Fruit fly (Drosophila melanogaster) whole organism, embryonic: ENCODE data around the gene w.

ENCODE experiments used
- Adf1 ChIP-seq: fragments of 200-800 bp; sonication (Bioruptor generic); IDR thresholded peaks from 2 replicates; pipeline ENCODE4 v1.3.6; 2022; ENCODE audit warnings: missing biosample characterization, missing genetic modification characterization
- Antp ChIP-seq: fragments of 200-800 bp; sonication (Bioruptor generic); optimal IDR thresholded peaks from 3 replicates; lab custom pipeline; 2016; ENCODE audit warnings: missing biosample characterization, missing genetic modification characterization
- Atf-2 ChIP-seq: fragments of 200-800 bp; sonication (Bioruptor generic); optimal IDR thresholded peaks from 2 replicates; lab custom pipeline; 2016; ENCODE audit warnings: missing biosample characterization, missing genetic modification characterization
- CG10654 ChIP-seq: fragments of 200-800 bp; sonication (Bioruptor generic); optimal IDR thresholded peaks from 2 replicates; lab custom pipeline; 2016; ENCODE audit warnings: missing biosample characterization, missing genetic modification characterization
- CG11085 ChIP-seq: fragments of 200-800 bp; sonication (Bioruptor generic); IDR thresholded peaks from 2 replicates; pipeline ENCODE4 v1.3.6; 2022; ENCODE audit warnings: missing biosample characterization, missing genetic modification characterization
- CG11696 ChIP-seq: fragments of 200-800 bp; sonication (Bioruptor generic); IDR thresholded peaks from 2 replicates; pipeline ENCODE4 v1.3.6; 2022; ENCODE audit warnings: missing biosample characterization, missing genetic modification characterization
- CG12659 ChIP-seq: fragments of 200-800 bp; sonication (Bioruptor generic); optimal IDR thresholded peaks from 3 replicates; lab custom pipeline; 2017; ENCODE audit warnings: mild to moderate bottlenecking, missing biosample characterization, missing genetic modification reagents, missing genetic modification characterization
- CG12744 ChIP-seq: fragments of 200-800 bp; sonication (Bioruptor generic); optimal IDR thresholded peaks from 2 replicates; lab custom pipeline; 2016; ENCODE audit warnings: missing biosample characterization, missing genetic modification characterization
- CG14965 ChIP-seq: fragments of 200-800 bp; sonication (Bioruptor generic); optimal IDR thresholded peaks from 2 replicates; lab custom pipeline; 2016; ENCODE audit warnings: missing biosample characterization, missing genetic modification characterization, borderline replicate concordance
- CG15269 ChIP-seq: fragments of 200-800 bp; sonication (Bioruptor generic); optimal IDR thresholded peaks from 2 replicates; lab custom pipeline; 2018; ENCODE audit warnings: missing biosample characterization, mild to moderate bottlenecking, missing genetic modification characterization, moderate library complexity
- CG1529 ChIP-seq: fragments of 200-800 bp; sonication (Bioruptor generic); optimal IDR thresholded peaks from 3 replicates; lab custom pipeline; 2018; ENCODE audit warnings: missing biosample characterization, missing genetic modification characterization
- CG17802 ChIP-seq: fragments of 200-800 bp; sonication (Bioruptor generic); optimal IDR thresholded peaks from 2 replicates; lab custom pipeline; 2018; ENCODE audit warnings: missing biosample characterization, mild to moderate bottlenecking, missing genetic modification characterization, moderate library complexity
- CG2678 ChIP-seq: fragments of 200-800 bp; sonication (Bioruptor generic); optimal IDR thresholded peaks from 3 replicates; lab custom pipeline; 2019; ENCODE audit warnings: missing biosample characterization, mild to moderate bottlenecking, missing genetic modification characterization, moderate library complexity
- CG2875 ChIP-seq: fragments of 200-800 bp; sonication (Bioruptor generic); optimal IDR thresholded peaks from 2 replicates; lab custom pipeline; 2017; ENCODE audit warnings: missing biosample characterization, mild to moderate bottlenecking, missing genetic modification characterization, missing genetic modification reagents
- CG30431 ChIP-seq: fragments of 200-800 bp; sonication (Bioruptor generic); optimal IDR thresholded peaks from 2 replicates; lab custom pipeline; 2017; ENCODE audit warnings: missing biosample characterization, missing genetic modification characterization
- CG4820 ChIP-seq: fragments of 200-800 bp; sonication (Bioruptor generic); optimal IDR thresholded peaks from 3 replicates; lab custom pipeline; 2016; ENCODE audit warnings: missing biosample characterization, missing genetic modification characterization
- CG7786 ChIP-seq: fragments of 200-800 bp; sonication (Bioruptor generic); optimal IDR thresholded peaks from 2 replicates; lab custom pipeline; 2016; ENCODE audit warnings: missing biosample characterization, missing genetic modification characterization
- Chrac-16 ChIP-seq: fragments of 200-800 bp; sonication (Bioruptor generic); optimal IDR thresholded peaks from 3 replicates; lab custom pipeline; 2016; ENCODE audit warnings: missing biosample characterization, missing genetic modification characterization
- Dad ChIP-seq: fragments of 200-800 bp; sonication (Bioruptor generic); optimal IDR thresholded peaks from 3 replicates; lab custom pipeline; 2016; ENCODE audit warnings: missing biosample characterization, missing genetic modification characterization
- Dip3 ChIP-seq: fragments of 200-800 bp; sonication (Bioruptor generic); optimal IDR thresholded peaks from 3 replicates; lab custom pipeline; 2016; ENCODE audit warnings: missing biosample characterization, missing genetic modification characterization
- Lhr ChIP-seq: fragments of 200-800 bp; sonication (Bioruptor generic); optimal IDR thresholded peaks from 3 replicates; lab custom pipeline; 2017; ENCODE audit warnings: mild to moderate bottlenecking, missing biosample characterization, missing genetic modification reagents, missing genetic modification characterization
- Lim3 ChIP-seq: fragments of 200-800 bp; sonication (Bioruptor generic); IDR thresholded peaks from 2 replicates; pipeline ENCODE4 v1.3.6; 2022; ENCODE audit warnings: missing biosample characterization, missing genetic modification characterization
- Lpt ChIP-seq: fragments of >200 bp; optimal IDR thresholded peaks from 2 replicates; lab custom pipeline; 2018; ENCODE audit warnings: missing biosample characterization, missing genetic modification characterization
- Mad ChIP-seq: fragments of 200-800 bp; sonication (Bioruptor generic); optimal IDR thresholded peaks from 2 replicates; lab custom pipeline; 2016; ENCODE audit warnings: missing biosample characterization, missing genetic modification characterization
- Mrtf ChIP-seq: fragments of 200-800 bp; sonication (Bioruptor generic); IDR thresholded peaks from 3 replicates; pipeline ENCODE4 v1.3.6; 2022; ENCODE audit warnings: missing biosample characterization, missing genetic modification characterization
- Myb ChIP-seq: fragments of 200-800 bp; sonication (Bioruptor generic); optimal IDR thresholded peaks from 2 replicates; lab custom pipeline; 2016; ENCODE audit warnings: missing biosample characterization, missing genetic modification characterization
- NC2α ChIP-seq: fragments of 200-800 bp; sonication (Bioruptor generic); optimal IDR thresholded peaks from 2 replicates; lab custom pipeline; 2016; ENCODE audit warnings: missing biosample characterization, missing genetic modification characterization
- PHDP ChIP-seq: fragments of 200-800 bp; sonication (Bioruptor generic); optimal IDR thresholded peaks from 3 replicates; lab custom pipeline; 2018; ENCODE audit warnings: missing biosample characterization, mild to moderate bottlenecking, missing genetic modification characterization, moderate library complexity
- Pdp1 ChIP-seq, 2 experiments: fragments of 200-800 bp; sonication (Bioruptor generic); optimal IDR thresholded peaks; 3 replicates each; lab custom pipeline; 2016; ENCODE audit warnings: missing biosample characterization in 2 of 2, missing genetic modification characterization in 2 of 2, mild to moderate bottlenecking in 1 of 2, moderate library complexity in 1 of 2
- Sry-β ChIP-seq: fragments of 200-800 bp; sonication (Bioruptor generic); optimal IDR thresholded peaks from 2 replicates; lab custom pipeline; 2018; ENCODE audit warnings: missing biosample characterization, mild to moderate bottlenecking, missing genetic modification characterization, moderate library complexity
- Ssrp ChIP-seq: fragments of 200-800 bp; sonication (Bioruptor generic); optimal IDR thresholded peaks from 2 replicates; lab custom pipeline; 2018; ENCODE audit warnings: missing biosample characterization, mild to moderate bottlenecking, missing genetic modification characterization, moderate library complexity
- TFAM ChIP-seq: fragments of 200-800 bp; sonication (Bioruptor generic); optimal IDR thresholded peaks from 2 replicates; lab custom pipeline; 2017; ENCODE audit warnings: missing biosample characterization, missing genetic modification characterization, inconsistent platforms
- Taf1 ChIP-seq: fragments of 200-800 bp; sonication (Bioruptor generic); IDR thresholded peaks from 2 replicates; pipeline ENCODE4 v1.3.6; 2022; ENCODE audit warnings: missing biosample characterization, missing genetic modification characterization
- Usf ChIP-seq: fragments of 200-800 bp; sonication (Bioruptor generic); optimal IDR thresholded peaks from 2 replicates; lab custom pipeline; 2017; ENCODE audit warnings: missing genotype, missing biosample characterization, missing genetic modification characterization
- YL-1 ChIP-seq: fragments of 200-800 bp; sonication (Bioruptor generic); optimal IDR thresholded peaks from 3 replicates; lab custom pipeline; 2017; ENCODE audit warnings: missing biosample characterization, mild to moderate bottlenecking, missing genetic modification characterization
- crc ChIP-seq: fragments of 200-800 bp; sonication (Bioruptor generic); optimal IDR thresholded peaks from 2 replicates; lab custom pipeline; 2016; ENCODE audit warnings: missing biosample characterization, missing genetic modification characterization
- dan ChIP-seq: fragments of 200-800 bp; sonication (Bioruptor generic); IDR thresholded peaks from 2 replicates; pipeline ENCODE4 v1.3.6; 2022; ENCODE audit warnings: missing biosample characterization, missing genetic modification characterization
- dmrt99B ChIP-seq: fragments of 200-800 bp; sonication (Bioruptor generic); optimal IDR thresholded peaks from 2 replicates; lab custom pipeline; 2018; ENCODE audit warnings: missing biosample characterization, mild to moderate bottlenecking, missing genetic modification characterization, moderate library complexity
- emc ChIP-seq: fragments of 200-800 bp; sonication (Bioruptor generic); optimal IDR thresholded peaks from 2 replicates; lab custom pipeline; 2016; ENCODE audit warnings: missing biosample characterization, missing genetic modification characterization
- inv ChIP-seq: fragments of 200-800 bp; sonication (Bioruptor generic); IDR thresholded peaks from 2 replicates; pipeline ENCODE4 v1.3.6; 2022; ENCODE audit warnings: missing biosample characterization, missing genetic modification characterization; ENCODE audit not compliant: partially characterized antibody
- kah ChIP-seq: fragments of 200-800 bp; sonication (Bioruptor generic); optimal IDR thresholded peaks from 2 replicates; lab custom pipeline; 2018; ENCODE audit warnings: missing biosample characterization, mild to moderate bottlenecking, missing genetic modification characterization
- mld ChIP-seq: fragments of 200-800 bp; sonication (Bioruptor generic); IDR thresholded peaks from 3 replicates; pipeline ENCODE4 v1.3.6; 2022; ENCODE audit warnings: missing biosample characterization, missing genetic modification characterization; ENCODE audit not compliant: partially characterized antibody
- p53 ChIP-seq: fragments of 200-800 bp; sonication (Bioruptor generic); optimal IDR thresholded peaks from 2 replicates; lab custom pipeline; 2016; ENCODE audit warnings: missing biosample characterization, missing genetic modification characterization
- sc ChIP-seq, 3 experiments: fragments of >200 bp in 2 of 3; fragments of 200-800 bp in 1 of 3; sonication (Bioruptor generic) in 1 of 3; optimal IDR thresholded peaks; 2 replicates in 2 of 3; 3 replicates in 1 of 3; lab custom pipeline; 2017; ENCODE audit warnings: mild to moderate bottlenecking in 1 of 3, missing biosample characterization in 1 of 3, missing genetic modification characterization in 1 of 3, missing genetic modification reagents in 1 of 3
- sima ChIP-seq: fragments of 200-800 bp; sonication (Bioruptor generic); optimal IDR thresholded peaks from 2 replicates; lab custom pipeline; 2016; ENCODE audit warnings: missing biosample characterization, missing genetic modification characterization
- ttk ChIP-seq: fragments of 200-800 bp; sonication (Bioruptor generic); IDR thresholded peaks from 2 replicates; pipeline ENCODE4 v2.1.2; 2022; ENCODE audit warnings: missing biosample characterization, missing genetic modification characterization
- twi ChIP-seq: fragments of 200-800 bp; optimal IDR thresholded peaks from 2 replicates; lab custom pipeline; 2019; ENCODE audit warnings: missing biosample characterization, mild to moderate bottlenecking, missing genetic modification characterization, moderate library complexity
- wdn ChIP-seq: fragments of 200-800 bp; sonication (Bioruptor generic); IDR thresholded peaks from 2 replicates; pipeline ENCODE4 v1.3.6; 2022; ENCODE audit warnings: missing biosample characterization, missing genetic modification characterization

The w gene

DNA sequence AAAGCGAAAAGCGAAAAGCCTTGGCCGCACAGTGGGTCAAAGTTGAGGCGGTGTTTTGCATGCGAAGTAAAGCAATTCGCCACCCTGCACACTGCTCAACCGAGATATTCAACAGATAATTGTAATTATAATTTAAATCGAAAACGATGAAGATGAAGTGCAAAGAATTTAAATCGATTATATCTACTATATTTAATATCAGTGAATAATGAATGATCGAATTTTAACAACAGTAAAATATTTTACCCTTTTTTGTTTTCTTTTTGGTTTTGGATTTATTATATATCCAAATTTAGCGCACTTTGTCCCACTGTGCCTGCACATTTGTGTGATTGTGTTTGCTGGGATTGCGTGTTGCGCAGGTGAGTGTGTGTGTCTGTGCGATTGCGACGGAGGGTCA is 9.0 kb downstream of the w start (continued):
- peak; percentile 64 for TF ChIP-seq twi (tag; lab: Kevin White, UChicago)
- TF ChIP-seq, all 482 proteins: peak for 370

DNA sequence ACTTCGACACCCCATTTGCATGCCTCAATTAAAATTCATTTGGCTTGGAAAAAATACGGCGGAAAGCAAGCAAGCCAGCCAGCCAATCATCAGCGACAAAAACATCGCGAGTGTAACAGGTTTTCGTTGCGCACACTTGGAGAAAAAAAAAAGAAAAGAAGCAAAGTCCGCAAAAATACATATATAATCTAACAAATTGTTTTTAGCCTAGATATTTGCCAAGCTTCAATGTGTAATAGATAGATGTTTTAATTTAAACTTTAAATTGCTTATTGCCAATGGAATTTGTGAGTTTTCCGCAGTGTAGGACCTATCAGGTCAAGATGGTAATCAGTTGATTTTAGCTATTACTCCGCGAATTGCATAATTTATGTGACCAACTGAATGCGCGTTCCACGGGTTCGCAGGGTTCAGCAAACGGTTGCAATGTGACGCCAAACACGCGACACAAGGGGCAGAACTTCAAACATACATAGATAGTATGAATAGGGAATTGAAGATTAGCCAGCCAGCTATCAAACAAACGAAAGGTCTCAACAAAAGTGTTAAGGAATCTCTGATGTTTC is 9.6 kb downstream of the w start:
- peak; percentile 25 for TF ChIP-seq TFAM
- peak; percentile 85 for TF ChIP-seq Dip3 (GFP tag; lab: Kevin White, UChicago)
- TF ChIP-seq CG1529 (GFP tag; lab: Kevin White, UChicago), result peak; percentile 50
- no peak for TF ChIP-seq mld
- peak; percentile 93 for TF ChIP-seq CG15269 (tag; lab: Kevin White, UChicago)
- TF ChIP-seq Lpt, result no peak
- TF ChIP-seq Dad (GFP tag; lab: Kevin White, UChicago), result peak; percentile 96
- no peak for TF ChIP-seq sc (optimal IDR thresholded peaks at IDR 0.05; lab: Kevin White, UChicago)
- peak; percentile 18 for TF ChIP-seq sc (GFP tag; optimal IDR thresholded peaks at IDR 0.05; lab: Kevin White, UChicago)
- no peak for TF ChIP-seq Sry-β (GFP tag; lab: Kevin White, UChicago)
- peak; percentile 79 for TF ChIP-seq Atf-2 (GFP tag; lab: Kevin White, UChicago)
- peak; percentile 62 for TF ChIP-seq CG14965 (GFP tag; lab: Kevin White, UChicago)
- peak; percentile 75 for TF ChIP-seq CG12659 (GFP tag; lab: Kevin White, UChicago)
- peak; percentile 86 for TF ChIP-seq wdn
- peak; percentile 91 to 92 for TF ChIP-seq Pdp1 (GFP tag; optimal IDR thresholded peaks at IDR 0.05; lab: Kevin White, UChicago)
- TF ChIP-seq CG7786 (GFP tag; lab: Kevin White, UChicago), result peak; percentile 82
- TF ChIP-seq dmrt99B (tag; lab: Kevin White, UChicago), result peak; percentile 94
- TF ChIP-seq emc (GFP tag; lab: Kevin White, UChicago), result peak; percentile 80
- TF ChIP-seq CG12744 (GFP tag; lab: Kevin White, UChicago), result peak; percentile 68
- peak; percentile 63 for TF ChIP-seq Myb (GFP tag; lab: Kevin White, UChicago)
- peak; percentile 66 for TF ChIP-seq Adf1 (GFP tag; lab: Robert Waterston, UW)
- TF ChIP-seq PHDP (tag; lab: Kevin White, UChicago), result peak; percentile 87
- peak; percentile 54; the same call in 1 of the 2 replicates for TF ChIP-seq dan (GFP tag; lab: Robert Waterston, UW)
- peak; percentile 73 for TF ChIP-seq CG11696 (GFP tag; lab: Robert Waterston, UW)
- peak; percentile 6 for TF ChIP-seq Lhr (GFP tag; lab: Kevin White, UChicago)
- peak; percentile 92 for TF ChIP-seq Mrtf (GFP tag; lab: Robert Waterston, UW)
- TF ChIP-seq Lim3 (GFP tag; lab: Robert Waterston, UW), result peak; percentile 66
- peak; percentile 24 for TF ChIP-seq p53
- TF ChIP-seq CG2678 (tag; lab: Kevin White, UChicago), result peak; percentile 93
- TF ChIP-seq Ssrp (tag; lab: Kevin White, UChicago), result peak; percentile 79
- peak; percentile 85 for TF ChIP-seq Mad (GFP tag; lab: Kevin White, UChicago)
- TF ChIP-seq CG10654 (GFP tag; lab: Kevin White, UChicago), result peak; percentile 85
- TF ChIP-seq sima, result peak; percentile 78
- peak; percentile 76 for TF ChIP-seq Taf1 (GFP tag; lab: Robert Waterston, UW)
- peak; percentile 81 for TF ChIP-seq crc (GFP tag; lab: Kevin White, UChicago)
- peak; percentile 94 for TF ChIP-seq ttk (GFP tag; lab: Robert Waterston, UW)
- TF ChIP-seq Usf (GFP tag; lab: Kevin White, UChicago), result peak; percentile 35
- peak; percentile 72 for TF ChIP-seq CG30431 (GFP tag; lab: Kevin White, UChicago)
- peak; percentile 56 for TF ChIP-seq CG17802 (tag; lab: Kevin White, UChicago)
- peak; percentile 85 for TF ChIP-seq Chrac-16 (GFP tag; lab: Kevin White, UChicago)
- no peak for TF ChIP-seq inv (GFP tag; lab: Robert Waterston, UW)
- TF ChIP-seq Antp, result peak; percentile 82
- TF ChIP-seq NC2α (GFP tag; lab: Kevin White, UChicago), result peak; percentile 41
- TF ChIP-seq kah (GFP tag; lab: Kevin White, UChicago), result peak; percentile 75
- peak; percentile 86 for TF ChIP-seq CG4820 (GFP tag; lab: Kevin White, UChicago)
- peak; percentile 93 for TF ChIP-seq CG11085 (GFP tag; lab: Robert Waterston, UW)
- peak; percentile 16 for TF ChIP-seq YL-1 (GFP tag; lab: Kevin White, UChicago)
- peak; percentile 61 for TF ChIP-seq CG2875 (GFP tag; lab: Kevin White, UChicago)
